Worm (Caenorhabditis elegans) whole organism, L1 larva: ENCODE measurements around the gene ttbk-2.1.

Source experiments
- egl-13 ChIP-seq: sonication (generic microtip); optimal IDR thresholded peaks from 2 replicates; lab custom pipeline; 2016; ENCODE audit warnings: missing genotype, missing genetic modification reagents, missing genetic modification characterization, missing compliant biosample characterization
- jun-1 ChIP-seq: fragments of 150-350 bp; optimal IDR thresholded peaks from 2 replicates; lab custom pipeline; 2014; ENCODE audit warnings: missing biosample characterization, missing genetic modification reagents, missing genetic modification characterization
- nhr-28 ChIP-seq: fragments of 150-350 bp; optimal IDR thresholded peaks from 2 replicates; lab custom pipeline; 2014; ENCODE audit warnings: missing biosample characterization, missing genetic modification characterization
- snu-23 ChIP-seq: sonication (generic microtip); optimal IDR thresholded peaks from 2 replicates; lab custom pipeline; 2016; ENCODE audit warnings: missing genetic modification characterization, missing compliant biosample characterization
- tbx-2 ChIP-seq: sonication (generic microtip); optimal IDR thresholded peaks from 2 replicates; lab custom pipeline; 2016; ENCODE audit warnings: missing genetic modification characterization, missing compliant biosample characterization
- unc-62 ChIP-seq: fragments of 150-350 bp; optimal IDR thresholded peaks from 2 replicates; lab custom pipeline; 2014; ENCODE audit warnings: missing biosample characterization, missing genetic modification reagents, missing genetic modification characterization
- zag-1 ChIP-seq: fragments of 150-350 bp; optimal IDR thresholded peaks from 2 replicates; lab custom pipeline; 2014; ENCODE audit warnings: missing biosample characterization, missing genetic modification characterization

DNA sequence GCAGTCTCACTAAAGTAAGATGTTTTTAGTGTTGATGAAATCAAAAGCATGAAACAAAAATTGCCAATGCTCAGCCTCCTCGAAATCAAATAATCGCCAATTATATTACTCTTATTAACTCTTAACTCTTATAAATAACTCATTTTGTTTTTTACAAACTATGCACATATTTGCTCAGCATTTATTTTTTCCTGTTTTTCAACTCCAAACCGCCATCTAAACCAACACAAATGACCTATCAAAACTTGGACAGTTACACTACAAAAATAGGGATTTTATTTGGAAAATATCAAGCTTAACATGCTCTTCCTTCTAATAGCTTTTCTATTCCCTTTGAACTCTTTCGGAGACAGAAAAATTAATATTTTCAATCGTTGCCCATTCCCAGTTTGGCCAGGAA is 29.9 kb upstream of the ttbk-2.1 start, which contains the start of gene thn-6:
- no peak for TF ChIP-seq zag-1
- TF ChIP-seq snu-23 (GFP tag; lab: Kevin White, UChicago): no peak
- TF ChIP-seq egl-13 (tag; lab: Kevin White, UChicago): no peak
- no peak for TF ChIP-seq nhr-28 (tag; lab: Kevin White, UChicago)
- TF ChIP-seq jun-1 (tag; lab: Kevin White, UChicago): no peak
- TF ChIP-seq tbx-2 (tag; lab: Kevin White, UChicago): no peak
- no peak for TF ChIP-seq unc-62 (GFP tag; lab: Kevin White, UChicago)
